Fruit fly (Drosophila melanogaster) whole organism, embryonic: Measurements from ENCODE around the gene blp.

Experiments
- Adf1 ChIP-seq: fragments of 200-800 bp; sonication (Bioruptor generic); IDR thresholded peaks from 2 replicates; pipeline ENCODE4 v1.3.6; 2022; ENCODE audit warnings: missing biosample characterization, missing genetic modification characterization
- BtbVII ChIP-seq: fragments of 200-800 bp; sonication (Bioruptor generic); optimal IDR thresholded peaks from 3 replicates; lab custom pipeline; 2017; ENCODE audit warnings: missing biosample characterization, mild to moderate bottlenecking, missing genetic modification characterization
- CG11560 ChIP-seq: fragments of 200-800 bp; sonication (Bioruptor generic); IDR thresholded peaks from 3 replicates; pipeline ENCODE4 v1.3.6; 2022; ENCODE audit warnings: missing biosample characterization, missing genetic modification characterization
- CG13287 ChIP-seq: fragments of 200-800 bp; sonication (Bioruptor generic); IDR thresholded peaks from 2 replicates; pipeline ENCODE4 v1.3.6; 2022; ENCODE audit warnings: missing biosample characterization, missing genetic modification characterization; ENCODE audit not compliant: partially characterized antibody
- CG15073 ChIP-seq: fragments of 200-800 bp; sonication (Bioruptor generic); optimal IDR thresholded peaks from 2 replicates; lab custom pipeline; 2016; ENCODE audit warnings: missing biosample characterization, missing genetic modification characterization
- CG15479 ChIP-seq: fragments of 200-800 bp; sonication (Bioruptor generic); optimal IDR thresholded peaks from 3 replicates; lab custom pipeline; 2019; ENCODE audit warnings: missing biosample characterization, mild to moderate bottlenecking, missing genetic modification characterization, moderate library complexity
- CG15601 ChIP-seq: fragments of 200-800 bp; sonication (Bioruptor generic); optimal IDR thresholded peaks from 3 replicates; lab custom pipeline; 2019; ENCODE audit warnings: missing biosample characterization, mild to moderate bottlenecking, missing genetic modification characterization, moderate library complexity
- CG17186 ChIP-seq: fragments of 200-800 bp; sonication (Bioruptor generic); optimal IDR thresholded peaks from 3 replicates; lab custom pipeline; 2017; ENCODE audit warnings: missing biosample characterization, missing genetic modification reagents, missing genetic modification characterization
- CG18011 ChIP-seq: fragments of 200-800 bp; sonication (Bioruptor generic); optimal IDR thresholded peaks from 2 replicates; lab custom pipeline; 2017; ENCODE audit warnings: missing biosample characterization, missing genetic modification characterization, mild to moderate bottlenecking, moderate library complexity, missing genotype
- CG2199 ChIP-seq: fragments of 200-800 bp; sonication (Bioruptor generic); IDR thresholded peaks from 3 replicates; pipeline ENCODE4 v1.3.6; 2022; ENCODE audit warnings: missing biosample characterization, missing genetic modification characterization
- CG3838 ChIP-seq: fragments of 200-800 bp; sonication (Bioruptor generic); optimal IDR thresholded peaks from 3 replicates; lab custom pipeline; 2016; ENCODE audit warnings: missing biosample characterization, missing genetic modification characterization
- CG3995 ChIP-seq: fragments of 200-800 bp; sonication (Bioruptor generic); optimal IDR thresholded peaks from 3 replicates; lab custom pipeline; 2016; ENCODE audit warnings: missing biosample characterization, missing genetic modification characterization
- CG6272 ChIP-seq: fragments of 200-800 bp; sonication (Bioruptor generic); IDR thresholded peaks from 2 replicates; pipeline ENCODE4 v1.3.6; 2022; ENCODE audit warnings: missing biosample characterization, missing genetic modification characterization
- CG7271 ChIP-seq: fragments of 200-800 bp; sonication (Bioruptor generic); optimal IDR thresholded peaks from 2 replicates; lab custom pipeline; 2018; ENCODE audit warnings: missing biosample characterization, mild to moderate bottlenecking, missing genetic modification characterization, moderate library complexity
- CG7372 ChIP-seq: fragments of 200-800 bp; sonication (Bioruptor generic); IDR thresholded peaks from 2 replicates; pipeline ENCODE4 v1.3.6; 2022; ENCODE audit warnings: missing biosample characterization, missing genetic modification characterization
- CG7556 ChIP-seq: fragments of 200-800 bp; sonication (Bioruptor generic); optimal IDR thresholded peaks from 2 replicates; lab custom pipeline; 2017; ENCODE audit warnings: missing biosample characterization, mild to moderate bottlenecking, missing genetic modification characterization
- CG8388 ChIP-seq: fragments of 200-800 bp; sonication (Bioruptor generic); optimal IDR thresholded peaks from 2 replicates; lab custom pipeline; 2019; ENCODE audit warnings: missing biosample characterization, mild to moderate bottlenecking, missing genetic modification characterization, moderate library complexity
- CG9609 ChIP-seq: fragments of 200-800 bp; sonication (Bioruptor generic); optimal IDR thresholded peaks from 3 replicates; lab custom pipeline; 2016; ENCODE audit warnings: missing biosample characterization, missing genetic modification characterization
- CG9817 ChIP-seq: fragments of 200-800 bp; sonication (Bioruptor generic); optimal IDR thresholded peaks from 2 replicates; lab custom pipeline; 2018; ENCODE audit warnings: missing biosample characterization, mild to moderate bottlenecking, missing genetic modification characterization, moderate library complexity
- CTCF ChIP-seq: fragments of 200-800 bp; sonication (Bioruptor generic); optimal IDR thresholded peaks from 2 replicates; lab custom pipeline; 2017; ENCODE audit warnings: missing biosample characterization, mild to moderate bottlenecking, missing genetic modification characterization, moderate library complexity
- Chrac-16 ChIP-seq: fragments of 200-800 bp; sonication (Bioruptor generic); optimal IDR thresholded peaks from 3 replicates; lab custom pipeline; 2016; ENCODE audit warnings: missing biosample characterization, missing genetic modification characterization
- D19A ChIP-seq: fragments of 200-800 bp; optimal IDR thresholded peaks from 3 replicates; lab custom pipeline; 2019; ENCODE audit warnings: missing biosample characterization, mild to moderate bottlenecking, missing genetic modification characterization, moderate library complexity
- Eip74EF ChIP-seq, 2 experiments: fragments of 200-800 bp in 1 of 2; fragments of >200 bp in 1 of 2; sonication (Bioruptor generic) in 1 of 2; optimal IDR thresholded peaks; 2 replicates each; lab custom pipeline; 2017 to 2019; ENCODE audit warnings: missing biosample characterization in 2 of 2, missing genetic modification characterization in 2 of 2, mild to moderate bottlenecking in 1 of 2, moderate library complexity in 1 of 2
- Hmx ChIP-seq: fragments of 200-800 bp; sonication (Bioruptor generic); optimal IDR thresholded peaks from 2 replicates; lab custom pipeline; 2016; ENCODE audit warnings: missing biosample characterization, missing genetic modification characterization
- Lim3 ChIP-seq: fragments of 200-800 bp; sonication (Bioruptor generic); IDR thresholded peaks from 2 replicates; pipeline ENCODE4 v1.3.6; 2022; ENCODE audit warnings: missing biosample characterization, missing genetic modification characterization
- Meics ChIP-seq: fragments of 200-800 bp; sonication (Bioruptor generic); optimal IDR thresholded peaks from 2 replicates; lab custom pipeline; 2017; ENCODE audit warnings: missing biosample characterization, mild to moderate bottlenecking, missing genetic modification characterization
- Mes4 ChIP-seq: fragments of 200-800 bp; sonication (Bioruptor generic); optimal IDR thresholded peaks from 2 replicates; lab custom pipeline; 2016; ENCODE audit warnings: missing biosample characterization, missing genetic modification characterization
- Mrtf ChIP-seq: fragments of 200-800 bp; sonication (Bioruptor generic); IDR thresholded peaks from 3 replicates; pipeline ENCODE4 v1.3.6; 2022; ENCODE audit warnings: missing biosample characterization, missing genetic modification characterization
- NC2α ChIP-seq: fragments of 200-800 bp; sonication (Bioruptor generic); optimal IDR thresholded peaks from 2 replicates; lab custom pipeline; 2016; ENCODE audit warnings: missing biosample characterization, missing genetic modification characterization
- NFAT ChIP-seq: fragments of 200-800 bp; sonication (Bioruptor generic); IDR thresholded peaks from 2 replicates; pipeline ENCODE4 v1.3.6; 2022; ENCODE audit warnings: missing biosample characterization, missing genetic modification characterization
- YL-1 ChIP-seq: fragments of 200-800 bp; sonication (Bioruptor generic); optimal IDR thresholded peaks from 3 replicates; lab custom pipeline; 2017; ENCODE audit warnings: missing biosample characterization, mild to moderate bottlenecking, missing genetic modification characterization
- ash1 ChIP-seq: fragments of 200-800 bp; sonication (Bioruptor generic); optimal IDR thresholded peaks from 2 replicates; lab custom pipeline; 2018; ENCODE audit warnings: missing biosample characterization, mild to moderate bottlenecking, missing genetic modification characterization
- fd3F ChIP-seq: fragments of 200-800 bp; sonication (Bioruptor generic); optimal IDR thresholded peaks from 2 replicates; lab custom pipeline; 2018; ENCODE audit warnings: missing biosample characterization, mild to moderate bottlenecking, missing genetic modification characterization, moderate library complexity
- ftz-f1 ChIP-seq: fragments of 200-800 bp; sonication (Bioruptor generic); optimal IDR thresholded peaks from 2 replicates; lab custom pipeline; 2016; ENCODE audit warnings: missing biosample characterization, missing genetic modification characterization
- gcm ChIP-seq: fragments of 200-800 bp; sonication (Bioruptor generic); optimal IDR thresholded peaks from 2 replicates; lab custom pipeline; 2019; ENCODE audit warnings: missing biosample characterization, mild to moderate bottlenecking, missing genetic modification characterization, moderate library complexity
- gem ChIP-seq: fragments of 200-800 bp; sonication (Bioruptor generic); optimal IDR thresholded peaks from 2 replicates; lab custom pipeline; 2019; ENCODE audit warnings: missing biosample characterization, mild to moderate bottlenecking, missing genetic modification characterization, moderate library complexity
- grau ChIP-seq: fragments of 200-800 bp; optimal IDR thresholded peaks from 3 replicates; lab custom pipeline; 2019; ENCODE audit warnings: missing biosample characterization, mild to moderate bottlenecking, missing genetic modification characterization, moderate library complexity
- h ChIP-seq: fragments of >200 bp; optimal IDR thresholded peaks from 2 replicates; lab custom pipeline; 2017
- jumu ChIP-seq: fragments of 200-800 bp; sonication (Bioruptor generic); optimal IDR thresholded peaks from 3 replicates; lab custom pipeline; 2016; ENCODE audit warnings: missing biosample characterization, missing genetic modification characterization
- lbe ChIP-seq: fragments of 200-800 bp; sonication (Bioruptor generic); optimal IDR thresholded peaks from 2 replicates; lab custom pipeline; 2016; ENCODE audit warnings: missing biosample characterization, mild to moderate bottlenecking, missing genetic modification characterization
- maf-S ChIP-seq: fragments of 200-800 bp; sonication (Bioruptor generic); optimal IDR thresholded peaks from 2 replicates; lab custom pipeline; 2016; ENCODE audit warnings: missing biosample characterization, missing genetic modification characterization
- nmo ChIP-seq: fragments of 200-800 bp; sonication (Bioruptor generic); optimal IDR thresholded peaks from 2 replicates; lab custom pipeline; 2018; ENCODE audit warnings: missing biosample characterization, mild to moderate bottlenecking, missing genetic modification characterization, moderate library complexity
- phol ChIP-seq: fragments of 200-800 bp; sonication (Bioruptor generic); optimal IDR thresholded peaks from 3 replicates; lab custom pipeline; 2018; ENCODE audit warnings: missing biosample characterization, mild to moderate bottlenecking, missing genetic modification characterization, moderate library complexity
- prd ChIP-seq, 3 experiments: fragments of >200 bp in 2 of 3; fragments of 200-800 bp in 1 of 3; sonication (Bioruptor generic) in 1 of 3; optimal IDR thresholded peaks in 2 of 3; IDR thresholded peaks in 1 of 3; 2 replicates in 2 of 3; 3 replicates in 1 of 3; pipeline versions ENCODE4 v1.3.6 to Lab custom; 2017 to 2022; ENCODE audit warnings: missing biosample characterization in 1 of 3, missing genetic modification characterization in 1 of 3
- pum ChIP-seq: fragments of 200-800 bp; sonication (Bioruptor generic); optimal IDR thresholded peaks from 2 replicates; lab custom pipeline; 2016; ENCODE audit warnings: missing biosample characterization, missing genetic modification characterization
- rib ChIP-seq: fragments of 200-800 bp; sonication (Bioruptor generic); IDR thresholded peaks from 2 replicates; pipeline ENCODE4 v1.3.6; 2022; ENCODE audit warnings: missing biosample characterization, missing genetic modification characterization
- row ChIP-seq: fragments of 200-800 bp; sonication (Bioruptor generic); IDR thresholded peaks from 3 replicates; pipeline ENCODE4 v1.3.6; 2022; ENCODE audit warnings: missing biosample characterization, missing genetic modification characterization
- seq ChIP-seq: fragments of 200-800 bp; sonication (Bioruptor generic); IDR thresholded peaks from 2 replicates; pipeline ENCODE4 v1.3.6; 2022; ENCODE audit warnings: missing biosample characterization, missing genetic modification characterization
- sim ChIP-seq: fragments of 200-800 bp; sonication (Bioruptor generic); IDR thresholded peaks from 2 replicates; pipeline ENCODE4 v1.3.6; 2022; ENCODE audit warnings: missing biosample characterization, missing genetic modification characterization
- sqz ChIP-seq: fragments of 200-800 bp; sonication (Bioruptor generic); optimal IDR thresholded peaks from 3 replicates; lab custom pipeline; 2018; ENCODE audit warnings: missing biosample characterization, mild to moderate bottlenecking, missing genetic modification characterization
- ssp ChIP-seq: fragments of 200-800 bp; sonication (Bioruptor generic); IDR thresholded peaks from 2 replicates; pipeline ENCODE4 v1.3.6; 2022; ENCODE audit warnings: missing biosample characterization, missing genetic modification characterization
- wek ChIP-seq: fragments of 200-800 bp; sonication (Bioruptor generic); optimal IDR thresholded peaks from 3 replicates; lab custom pipeline; 2018; ENCODE audit warnings: missing biosample characterization, mild to moderate bottlenecking, missing genetic modification characterization, moderate library complexity

blp gene

dm6 chr3R:15934952-15935351 lies 1.3 kb downstream of the blp start, which contains the start of gene Sap47 (continued):
- no peak for TF ChIP-seq CG7372 (GFP tag; lab: Robert Waterston, UW)
- no peak for TF ChIP-seq CG15073 (GFP tag; lab: Kevin White, UChicago)
- peak; percentile 39; the same call in 1 of the 2 replicates for TF ChIP-seq Adf1 (GFP tag; lab: Robert Waterston, UW)
- TF ChIP-seq CG2199 (GFP tag; lab: Robert Waterston, UW), result 0 out of 3 replicates have a peak, but pooled peaks have one; percentile 11
- TF ChIP-seq seq (GFP tag; lab: Robert Waterston, UW), result no peak
- no peak for TF ChIP-seq Hmx (GFP tag; lab: Kevin White, UChicago)
- no peak for TF ChIP-seq CG18011 (GFP tag; lab: Kevin White, UChicago)
- TF ChIP-seq CG13287 (GFP tag; lab: Robert Waterston, UW), result peak; percentile 90
- TF ChIP-seq sim (GFP tag; lab: Robert Waterston, UW), result no peak
- no peak for TF ChIP-seq BtbVII
- TF ChIP-seq ash1 (GFP tag; lab: Kevin White, UChicago), result no peak
- peak; percentile 59 for TF ChIP-seq YL-1 (GFP tag; lab: Kevin White, UChicago)
- no peak for TF ChIP-seq CG8388 (GFP tag; lab: Kevin White, UChicago)
- peak; percentile 54; the same call in 2 of the 3 replicates for TF ChIP-seq row (GFP tag; lab: Robert Waterston, UW)
- no peak for TF ChIP-seq phol
- TF ChIP-seq ftz-f1 (GFP tag; lab: Kevin White, UChicago), result no peak
- no peak for TF ChIP-seq ssp
- TF ChIP-seq CG7556 (GFP tag; lab: Kevin White, UChicago), result no peak
- 0 out of 2 replicates have a peak, but pooled peaks have one; percentile 21 for TF ChIP-seq rib (GFP tag; lab: Robert Waterston, UW)
- no peak for TF ChIP-seq D19A (tag; lab: Kevin White, UChicago)
- no peak for TF ChIP-seq pum (GFP tag; lab: Kevin White, UChicago)
- no peak for TF ChIP-seq CTCF
- no peak for TF ChIP-seq NC2α (GFP tag; lab: Kevin White, UChicago)
- no peak for TF ChIP-seq h
- no peak for TF ChIP-seq Chrac-16
- no peak for TF ChIP-seq grau (tag; lab: Kevin White, UChicago)
- TF ChIP-seq NFAT (GFP tag; lab: Robert Waterston, UW), result no peak
- TF ChIP-seq CG6272 (GFP tag; lab: Robert Waterston, UW), result no peak
- no peak for TF ChIP-seq wek (GFP tag; lab: Kevin White, UChicago)
- no peak for TF ChIP-seq CG15601 (tag; lab: Kevin White, UChicago)
- TF ChIP-seq sqz (GFP tag; lab: Kevin White, UChicago), result no peak
- TF ChIP-seq CG9817 (tag; lab: Kevin White, UChicago), result no peak
- TF ChIP-seq jumu, result no peak
- no peak for TF ChIP-seq fd3F (GFP tag; lab: Kevin White, UChicago)
- TF ChIP-seq Mrtf (GFP tag; lab: Robert Waterston, UW), result no peak
- TF ChIP-seq nmo, result peak; percentile 21
- no peak for TF ChIP-seq Eip74EF (GFP tag; optimal IDR thresholded peaks at IDR 0.05; lab: Kevin White, UChicago)
- TF ChIP-seq CG7271 (tag; lab: Kevin White, UChicago), result no peak
- no peak for TF ChIP-seq CG9609 (GFP tag; lab: Kevin White, UChicago)
- peak; percentile 56 for TF ChIP-seq CG3995
- no peak for TF ChIP-seq maf-S
- no peak for TF ChIP-seq gem (tag; lab: Kevin White, UChicago)
- TF ChIP-seq Meics, result no peak
- no peak for TF ChIP-seq prd (optimal IDR thresholded peaks at IDR 0.05; lab: Kevin White, UChicago)
- no peak for TF ChIP-seq prd (GFP tag; IDR thresholded peaks at IDR 0.05; lab: Robert Waterston, UW)
- peak; percentile 34 for TF ChIP-seq CG15479 (GFP tag; lab: Kevin White, UChicago)
- TF ChIP-seq CG17186 (GFP tag; lab: Kevin White, UChicago), result peak; percentile 64
- no peak for TF ChIP-seq Mes4 (GFP tag; lab: Kevin White, UChicago)
- no peak for TF ChIP-seq CG11560
- TF ChIP-seq lbe (GFP tag; lab: Kevin White, UChicago), result no peak
- TF ChIP-seq CG3838, result no peak
- no peak for TF ChIP-seq Lim3 (GFP tag; lab: Robert Waterston, UW)
- TF ChIP-seq gcm (GFP tag; lab: Kevin White, UChicago), result no peak
